Worm (Caenorhabditis elegans) whole organism, mixed stage, embryonic: Measurements from ENCODE around the gene Y110A2AL.10.

Experiments
- bed-3 ChIP-seq: fragments of 200-800 bp; sonication (Bioruptor generic); optimal IDR thresholded peaks from 3 replicates; lab custom pipeline; 2018; ENCODE audit warnings: mild to moderate bottlenecking, missing genetic modification characterization, moderate library complexity, missing compliant biosample characterization
- blmp-1 ChIP-seq: fragments of 150-350 bp; optimal IDR thresholded peaks from 2 replicates; lab custom pipeline; 2014; ENCODE audit warnings: missing biosample characterization, missing genetic modification characterization
- cnd-1 ChIP-seq: fragments of 200-800 bp; sonication (Bioruptor generic); optimal IDR thresholded peaks from 2 replicates; lab custom pipeline; 2018; ENCODE audit warnings: mild to moderate bottlenecking, missing genetic modification characterization, missing compliant biosample characterization
- drap-1 ChIP-seq: fragments of 200-800 bp; sonication (Bioruptor generic); optimal IDR thresholded peaks from 3 replicates; lab custom pipeline; 2018; ENCODE audit warnings: mild to moderate bottlenecking, missing genetic modification characterization, missing compliant biosample characterization
- elt-1 ChIP-seq: sonication (generic microtip); optimal IDR thresholded peaks from 2 replicates; lab custom pipeline; 2017; ENCODE audit warnings: missing genetic modification characterization, mild to moderate bottlenecking, missing compliant biosample characterization, antibody characterized with exemption, moderate library complexity, borderline replicate concordance; ENCODE audit not compliant: insufficient read depth
- elt-3 ChIP-seq: fragments of 150-350 bp; optimal IDR thresholded peaks from 2 replicates; lab custom pipeline; 2014; ENCODE audit warnings: missing biosample characterization, missing genetic modification characterization
- ham-2 ChIP-seq: fragments of 200-800 bp; sonication (Bioruptor generic); optimal IDR thresholded peaks from 2 replicates; lab custom pipeline; 2018; ENCODE audit warnings: mild to moderate bottlenecking, missing genetic modification characterization, missing compliant biosample characterization
- hlh-1 ChIP-seq: fragments of 150-350 bp; optimal IDR thresholded peaks from 2 replicates; lab custom pipeline; 2014; ENCODE audit warnings: missing biosample characterization, missing genetic modification reagents, missing genetic modification characterization
- lsy-2 ChIP-seq: fragments of 150-350 bp; optimal IDR thresholded peaks from 2 replicates; lab custom pipeline; 2014; ENCODE audit warnings: missing biosample characterization, missing genetic modification characterization
- mab-5 ChIP-seq: fragments of 150-350 bp; optimal IDR thresholded peaks from 2 replicates; lab custom pipeline; 2014; ENCODE audit warnings: missing biosample characterization, missing genetic modification characterization
- mls-2 ChIP-seq: sonication (generic microtip); optimal IDR thresholded peaks from 2 replicates; lab custom pipeline; 2016; ENCODE audit warnings: mild to moderate bottlenecking, missing genetic modification characterization, moderate library complexity, missing compliant biosample characterization
- nhr-12 ChIP-seq: fragments of 150-350 bp; optimal IDR thresholded peaks from 2 replicates; lab custom pipeline; 2014; ENCODE audit warnings: missing biosample characterization, missing genetic modification characterization
- nhr-2 ChIP-seq: fragments of 150-350 bp; optimal IDR thresholded peaks from 2 replicates; lab custom pipeline; 2014; ENCODE audit warnings: missing biosample characterization, missing genetic modification characterization
- nhr-28 ChIP-seq: fragments of 150-350 bp; optimal IDR thresholded peaks from 2 replicates; lab custom pipeline; 2014; ENCODE audit warnings: missing biosample characterization, missing genetic modification characterization
- nhr-76 ChIP-seq: sonication (generic microtip); optimal IDR thresholded peaks from 2 replicates; lab custom pipeline; 2017; ENCODE audit warnings: missing biosample characterization, missing genetic modification characterization
- pha-4 ChIP-seq: fragments of 150-350 bp; optimal IDR thresholded peaks from 2 replicates; lab custom pipeline; 2018; ENCODE audit warnings: missing biosample characterization, missing genetic modification reagents, missing genetic modification characterization
- snpc-4 ChIP-seq: fragments of 150-350 bp; optimal IDR thresholded peaks from 2 replicates; lab custom pipeline; 2014; ENCODE audit warnings: missing biosample characterization, missing genetic modification characterization
- tbx-8 ChIP-seq: fragments of 200-800 bp; sonication (Bioruptor generic); optimal IDR thresholded peaks from 2 replicates; lab custom pipeline; 2018; ENCODE audit warnings: mild to moderate bottlenecking, missing genetic modification characterization, moderate library complexity, missing compliant biosample characterization
- unc-62 ChIP-seq: fragments of 150-350 bp; optimal IDR thresholded peaks from 2 replicates; lab custom pipeline; 2014; ENCODE audit warnings: missing biosample characterization, missing genetic modification reagents, missing genetic modification characterization
- ztf-11 ChIP-seq: fragments of 150-350 bp; optimal IDR thresholded peaks from 2 replicates; lab custom pipeline; 2014; ENCODE audit warnings: missing biosample characterization, missing genetic modification characterization

Gene Y110A2AL.10

ce11 chrII:2824169-2824568 lies 47.5 kb downstream of the Y110A2AL.10 start, which contains the start of the genes K12H6.4 and K12H6.9:
TSS of gene K12H6.4 (minus strand) at chrII:2824269.
TSS of gene K12H6.9 (plus strand) at chrII:2824404.
- no peak for TF ChIP-seq blmp-1 (tag; lab: Kevin White, UChicago)
- TF ChIP-seq nhr-12 = no peak
- TF ChIP-seq nhr-76 (tag; lab: Kevin White, UChicago) = no peak
- no peak for TF ChIP-seq nhr-2 (tag; lab: Kevin White, UChicago)
- no peak for TF ChIP-seq mls-2 (tag; lab: Kevin White, UChicago)
- TF ChIP-seq cnd-1 (tag; lab: Kevin White, UChicago) = no peak
- no peak for TF ChIP-seq pha-4 (tag; lab: Kevin White, UChicago)
- no peak for TF ChIP-seq elt-3
- TF ChIP-seq bed-3 (GFP tag; lab: Kevin White, UChicago) = no peak
- no peak for TF ChIP-seq ham-2 (GFP tag; lab: Kevin White, UChicago)
- TF ChIP-seq lsy-2 (tag; lab: Kevin White, UChicago) = no peak
- TF ChIP-seq mab-5 (tag; lab: Kevin White, UChicago) = no peak
- no peak for TF ChIP-seq nhr-28 (tag; lab: Kevin White, UChicago)

ce11 chrII:2822435-2822920 lies 49.2 kb downstream of the Y110A2AL.10 start, which contains the start of the genes fut-4 and K12H6.10:
TSS of gene fut-4 (minus strand) at chrII:2822535.
TSS of gene K12H6.10 (plus strand) at chrII:2822870.
- no peak for TF ChIP-seq hlh-1 (tag; lab: Kevin White, UChicago)
- no peak for TF ChIP-seq tbx-8 (GFP tag; lab: Kevin White, UChicago)
- TF ChIP-seq snpc-4 = no peak
- no peak for TF ChIP-seq elt-3
- TF ChIP-seq unc-62 (GFP tag; lab: Kevin White, UChicago) = no peak
- TF ChIP-seq elt-1 = no peak
- no peak for TF ChIP-seq drap-1
- no peak for TF ChIP-seq nhr-28 (tag; lab: Kevin White, UChicago)
- no peak for TF ChIP-seq ztf-11 (tag; lab: Kevin White, UChicago)
